Fruit fly (Drosophila melanogaster) whole organism: ENCODE measurements around the gene pigeon.
A peak's percentile ranks its signal among the peaks of the same experiment; 100 is the strongest.

Source experiments
- CG8478 ChIP-seq: fragments of >200 bp; optimal IDR thresholded peaks from 2 replicates; lab custom pipeline; 2018; ENCODE audit warnings: inconsistent platforms
- Dll ChIP-seq: fragments of >200 bp; optimal IDR thresholded peaks from 2 replicates; lab custom pipeline; 2017
- EcR ChIP-seq, 2 experiments: fragments of >200 bp; optimal IDR thresholded peaks; 2 replicates each; lab custom pipeline; 2017; ENCODE audit warnings: missing biosample characterization in 2 of 2, missing genetic modification characterization in 2 of 2, missing genetic modification reagents in 2 of 2
- pan ChIP-seq: fragments of >200 bp; optimal IDR thresholded peaks from 2 replicates; lab custom pipeline; 2017
- psq ChIP-seq: fragments of >200 bp; optimal IDR thresholded peaks from 2 replicates; lab custom pipeline; 2017
- usp ChIP-seq: fragments of >200 bp; optimal IDR thresholded peaks from 2 replicates; lab custom pipeline; 2017; ENCODE audit warnings: missing biosample characterization, missing genetic modification characterization, mixed read lengths

pigeon gene

DNA sequence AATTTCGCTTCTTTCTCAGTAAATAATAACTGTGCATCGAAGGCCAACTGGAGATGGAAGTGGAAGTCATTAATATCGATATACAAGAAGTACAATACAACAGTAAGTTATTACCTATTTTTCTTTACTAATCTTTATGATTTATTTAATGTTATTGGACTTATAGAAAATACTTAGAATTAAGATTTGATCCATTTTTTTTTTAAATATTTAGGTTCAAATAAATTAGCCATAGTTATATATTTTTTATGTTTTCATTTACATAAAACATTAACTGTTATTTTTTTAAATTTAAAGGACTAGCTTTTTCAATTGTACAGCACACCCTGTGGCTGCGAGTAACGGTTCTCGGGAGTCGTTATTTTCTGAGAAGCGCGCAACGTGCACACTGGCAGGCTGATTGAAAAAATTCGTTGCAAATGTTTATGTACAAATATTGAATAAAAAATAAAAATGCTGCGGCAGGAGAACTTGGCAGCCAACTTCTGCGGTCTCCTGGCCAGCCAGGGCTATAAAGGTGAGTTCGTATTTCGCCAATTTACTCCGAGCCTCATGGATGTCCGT, at the start of gene pigeon, which contains the start of gene gammaTub37C:
Gene pigeon (plus strand): TSS at position 368 of the 564 bp plus-strand sequence.
Gene gammaTub37C (minus strand): TSS at position 51 of the 564 bp plus-strand sequence.
- TF ChIP-seq pan (lab: Kevin White, UChicago) (no peak), psq (lab: Kevin White, UChicago) (no peak), usp (GFP tag; lab: Kevin White, UChicago) (no peak), Dll (lab: Kevin White, UChicago) (no peak), CG8478 (lab: Kevin White, UChicago) (no peak), EcR (GFP tag; optimal IDR thresholded peaks at IDR 0.05; lab: Kevin White, UChicago) (no peak)

DNA sequence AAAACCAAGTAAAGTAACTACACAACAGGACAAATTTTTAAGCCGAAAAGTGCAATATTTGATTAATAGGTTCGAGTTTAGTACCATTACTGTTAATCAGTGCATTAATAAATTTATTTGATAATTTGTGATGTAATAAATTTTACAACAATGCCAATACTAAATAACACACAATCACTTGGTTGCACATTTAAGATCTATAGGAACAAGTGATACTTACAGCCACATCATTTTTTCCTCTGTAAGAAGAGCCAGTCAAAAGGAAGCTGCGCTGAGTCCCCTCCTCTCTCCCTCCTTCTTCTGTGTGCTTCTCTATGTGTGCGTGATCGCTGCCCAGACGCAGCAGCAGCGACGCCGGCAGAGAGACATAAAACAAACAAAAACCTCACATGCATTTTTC, 49.1 kb upstream of the pigeon start:
- TF ChIP-seq Dll (lab: Kevin White, UChicago) (no peak), EcR (GFP tag; optimal IDR thresholded peaks at IDR 0.05; lab: Kevin White, UChicago) (no peak), CG8478 (lab: Kevin White, UChicago) (no peak), pan (lab: Kevin White, UChicago) (no peak), usp (GFP tag; lab: Kevin White, UChicago) (no peak), psq (lab: Kevin White, UChicago) (no peak)

- no peak for TF ChIP-seq pan (lab: Kevin White, UChicago)
- TF ChIP-seq EcR (GFP tag; optimal IDR thresholded peaks at IDR 0.05; lab: Kevin White, UChicago): no peak
- TF ChIP-seq CG8478 (lab: Kevin White, UChicago): no peak
- TF ChIP-seq Dll (lab: Kevin White, UChicago): no peak
- no peak for TF ChIP-seq psq (lab: Kevin White, UChicago)
- TF ChIP-seq usp (GFP tag; lab: Kevin White, UChicago): no peak
Observed at dm6 chr2L:19137494-19138360, 48.1 kb upstream of the pigeon start.

DNA sequence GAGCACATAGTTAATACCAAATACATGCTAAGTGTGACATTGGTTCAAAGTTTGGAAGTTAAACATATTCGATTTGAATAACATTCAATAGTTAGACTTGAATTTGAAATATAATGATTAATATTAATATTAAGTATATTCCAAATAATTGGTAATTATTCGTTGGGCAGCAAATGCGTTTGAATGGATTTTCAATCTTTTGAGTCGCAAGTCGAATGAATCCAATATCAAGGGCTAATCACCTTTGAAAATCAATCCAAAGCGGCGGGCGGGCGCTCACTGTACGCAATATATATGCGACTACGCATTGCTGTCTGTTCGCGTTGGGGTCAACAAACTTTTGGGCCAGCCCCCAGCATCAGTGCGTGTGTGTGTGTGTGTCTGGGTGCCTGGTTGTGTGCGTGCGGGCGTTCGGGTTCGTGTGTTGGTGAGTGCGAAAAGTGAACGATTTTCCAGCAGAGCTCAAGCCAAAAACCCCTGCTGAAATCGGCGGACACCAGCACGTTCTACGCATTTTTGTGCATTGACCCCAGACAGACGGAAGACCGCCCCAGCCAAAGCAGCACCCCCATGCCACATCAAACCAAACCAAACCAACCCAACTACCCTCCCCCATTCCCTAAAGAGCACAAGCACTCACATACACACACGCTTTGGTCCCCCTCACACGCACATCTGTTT, 47.3 kb upstream of the pigeon start:
- TF ChIP-seq CG8478 (lab: Kevin White, UChicago) (no peak), EcR (GFP tag; optimal IDR thresholded peaks at IDR 0.05; lab: Kevin White, UChicago) (peak in 1 of 2 experiments; percentile 58)

- TF ChIP-seq CG8478 (lab: Kevin White, UChicago) (no peak), pan (lab: Kevin White, UChicago) (no peak), EcR (GFP tag; optimal IDR thresholded peaks at IDR 0.05; lab: Kevin White, UChicago) (no peak), Dll (lab: Kevin White, UChicago) (no peak), usp (GFP tag; lab: Kevin White, UChicago) (no peak)
Observed at dm6 chr2L:19139751-19140150, 46.1 kb upstream of the pigeon start.

- TF ChIP-seq CG8478 (lab: Kevin White, UChicago) (no peak), psq (lab: Kevin White, UChicago) (no peak), EcR (GFP tag; optimal IDR thresholded peaks at IDR 0.05; lab: Kevin White, UChicago) (no peak), usp (GFP tag; lab: Kevin White, UChicago) (no peak), pan (lab: Kevin White, UChicago) (no peak), Dll (lab: Kevin White, UChicago) (no peak)
Observed at dm6 chr2L:19140257-19140983, 45.4 kb upstream of the pigeon start.

- TF ChIP-seq Dll (lab: Kevin White, UChicago): no peak
- no peak for TF ChIP-seq EcR (GFP tag; optimal IDR thresholded peaks at IDR 0.05; lab: Kevin White, UChicago)
- no peak for TF ChIP-seq pan (lab: Kevin White, UChicago)
- TF ChIP-seq CG8478 (lab: Kevin White, UChicago): no peak
- no peak for TF ChIP-seq usp (GFP tag; lab: Kevin White, UChicago)
- TF ChIP-seq psq (lab: Kevin White, UChicago): no peak
Observed at dm6 chr2L:19140984-19141262, 44.9 kb upstream of the pigeon start.

dm6 chr2L:19141435-19142126, 44.3 kb upstream of the pigeon start:
- TF ChIP-seq pan (lab: Kevin White, UChicago) (no peak), Dll (lab: Kevin White, UChicago) (peak; percentile 49)

dm6 chr2L:19142176-19142870, 43.5 kb upstream of the pigeon start:
- TF ChIP-seq psq (lab: Kevin White, UChicago) (no peak), EcR (GFP tag; optimal IDR thresholded peaks at IDR 0.05; lab: Kevin White, UChicago) (peak; percentile 85), Dll (lab: Kevin White, UChicago) (no peak), CG8478 (lab: Kevin White, UChicago) (peak; percentile 31)

DNA sequence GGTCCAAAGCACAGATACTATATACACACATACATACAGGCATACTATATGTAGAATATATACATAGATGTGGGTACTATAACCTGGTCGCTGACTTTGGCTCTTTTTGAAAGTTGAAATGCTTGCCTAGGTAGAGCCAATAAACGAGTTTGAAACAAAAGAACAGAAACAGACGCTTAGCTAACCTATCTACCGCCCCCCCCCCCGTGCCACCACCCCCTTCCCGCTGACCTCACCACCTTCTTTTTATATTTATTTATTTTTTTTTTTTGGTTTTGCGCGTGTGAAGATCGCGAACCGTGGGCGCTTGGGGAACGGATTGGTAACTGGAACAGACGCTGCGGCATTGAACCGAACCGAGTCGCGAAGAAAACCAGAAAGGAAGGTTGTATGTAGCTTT, 41.7 kb upstream of the pigeon start:
- TF ChIP-seq EcR (GFP tag; optimal IDR thresholded peaks at IDR 0.05; lab: Kevin White, UChicago) (no peak), pan (lab: Kevin White, UChicago) (no peak), CG8478 (lab: Kevin White, UChicago) (no peak), usp (GFP tag; lab: Kevin White, UChicago) (no peak), Dll (lab: Kevin White, UChicago) (no peak), psq (lab: Kevin White, UChicago) (no peak)
